Fruit fly (Drosophila melanogaster): ENCODE results near the gene Cyp305a1.

Gene Cyp305a1

dm6 chr3L:19817807-19818531 lies 4.8 kb upstream of the Cyp305a1 start, which contains the start of the genes Fibp and Deaf1 (continued):
- TF ChIP-seq nerfin-2 (GFP tag; IDR thresholded peaks at IDR 0.05; ENCODE audit: partially characterized antibody), result peak; percentile 95
- TF ChIP-seq Neu2 (GFP tag; optimal IDR thresholded peaks at IDR 0.05; ENCODE audit: borderline replicate concordance), result peak; percentile 21
- no peak for TF ChIP-seq hth (optimal IDR thresholded peaks at IDR 0.05)
- peak; percentile 56 for TF ChIP-seq CG18764 (GFP tag; optimal IDR thresholded peaks at IDR 0.05)
- TF ChIP-seq CG12659 (GFP tag; optimal IDR thresholded peaks at IDR 0.05), result peak; percentile 86
- peak; percentile 34; the same call in 1 of the 3 replicates for TF ChIP-seq CG7357 (GFP tag; IDR thresholded peaks at IDR 0.05)
- TF ChIP-seq ken (GFP tag; IDR thresholded peaks at IDR 0.05), result peak; percentile 47; the same call in 1 of the 3 replicates
- TF ChIP-seq CG12071 (GFP tag; optimal IDR thresholded peaks at IDR 0.05), result no peak
- no peak for TF ChIP-seq otp (GFP tag; IDR thresholded peaks at IDR 0.05)
- TF ChIP-seq CG12219 (GFP tag; optimal IDR thresholded peaks at IDR 0.05), result no peak
- TF ChIP-seq CG3838 (GFP tag; optimal IDR thresholded peaks at IDR 0.05), result peak; percentile 11
- no peak for TF ChIP-seq bigmax (GFP tag; optimal IDR thresholded peaks at IDR 0.05)
- peak; percentile 75 to 80 for TF ChIP-seq chif (GFP tag; optimal IDR thresholded peaks at IDR 0.05)
- peak; percentile 93; the same call in 2 of the 4 replicates for TF ChIP-seq Gug (GFP tag; IDR thresholded peaks at IDR 0.05)
- TF ChIP-seq salm (tag; optimal IDR thresholded peaks at IDR 0.05), result no peak
- TF ChIP-seq CG18011 (GFP tag; optimal IDR thresholded peaks at IDR 0.05), result peak; percentile 48
- peak; percentile 89 for TF ChIP-seq Bteb2 (GFP tag; optimal IDR thresholded peaks at IDR 0.05)
- peak; percentile 34 for TF ChIP-seq BtbVII (GFP tag; optimal IDR thresholded peaks at IDR 0.05)
- peak; percentile 68 for TF ChIP-seq Sin3A (optimal IDR thresholded peaks at IDR 0.05)
- TF ChIP-seq HHEX (GFP tag; optimal IDR thresholded peaks at IDR 0.05), result no peak
- TF ChIP-seq hbn (GFP tag; IDR thresholded peaks at IDR 0.05; ENCODE audit: partially characterized antibody), result peak; percentile 95
- TF ChIP-seq CG14014 (GFP tag; IDR thresholded peaks at IDR 0.05), result peak; percentile 60; the same call in 1 of the 2 replicates
- peak in 1 of 2 experiments; percentile 43 for TF ChIP-seq crp (GFP tag; optimal IDR thresholded peaks at IDR 0.05)
- peak; percentile 14 for TF ChIP-seq gcm2 (GFP tag; optimal IDR thresholded peaks at IDR 0.05)
- TF ChIP-seq dimm (GFP tag; IDR thresholded peaks at IDR 0.05), result no peak
- TF ChIP-seq CG18262 (tag; optimal IDR thresholded peaks at IDR 0.05), result peak; percentile 81
- peak; percentile 85 for TF ChIP-seq Antp (GFP tag; optimal IDR thresholded peaks at IDR 0.05)
- peak; percentile 68 for TF ChIP-seq CG15269 (tag; optimal IDR thresholded peaks at IDR 0.05)
- peak; percentile 57; the same call in 1 of the 2 replicates for TF ChIP-seq vvl (GFP tag; IDR thresholded peaks at IDR 0.05)
- TF ChIP-seq ase (GFP tag; IDR thresholded peaks at IDR 0.05), result peak; percentile 50; the same call in 1 of the 3 replicates
- TF ChIP-seq Dref (GFP tag; IDR thresholded peaks at IDR 0.05), result peak; percentile 74
- TF ChIP-seq Tbp (GFP tag; optimal IDR thresholded peaks at IDR 0.05), result no peak
- peak; percentile 68 for TF ChIP-seq Lhr (GFP tag; optimal IDR thresholded peaks at IDR 0.05)
- peak; percentile 97 for TF ChIP-seq CG17385 (GFP tag; optimal IDR thresholded peaks at IDR 0.05)
- TF ChIP-seq ara (GFP tag; IDR thresholded peaks at IDR 0.05), result no peak
- peak; percentile 66 for TF ChIP-seq Meics (GFP tag; optimal IDR thresholded peaks at IDR 0.05)
- TF ChIP-seq Sox100B (GFP tag; optimal IDR thresholded peaks at IDR 0.05), result peak; percentile 67
- TF ChIP-seq disco-r (GFP tag; optimal IDR thresholded peaks at IDR 0.05), result peak; percentile 56
- no peak for TF ChIP-seq Optix (GFP tag; IDR thresholded peaks at IDR 0.05)
- peak; percentile 58 for TF ChIP-seq CG13894 (tag; optimal IDR thresholded peaks at IDR 0.05)
- 0 out of 2 replicates have a peak, but pooled peaks have one; percentile 33 for TF ChIP-seq CG4730 (GFP tag; IDR thresholded peaks at IDR 0.05)
- TF ChIP-seq CG16815 (GFP tag; optimal IDR thresholded peaks at IDR 0.05), result peak; percentile 74
- no peak; the same call in 1 of the 2 replicates for TF ChIP-seq onecut (GFP tag; IDR thresholded peaks at IDR 0.05)
- no peak for TF ChIP-seq CG1832 (GFP tag; optimal IDR thresholded peaks at IDR 0.05)
- peak; percentile 62; the same call in 1 of the 3 replicates for TF ChIP-seq CG2889 (GFP tag; IDR thresholded peaks at IDR 0.05)
- peak; percentile 68 for TF ChIP-seq PHDP (tag; optimal IDR thresholded peaks at IDR 0.05)
- no peak for TF ChIP-seq CG17328 (GFP tag; IDR thresholded peaks at IDR 0.05)
- no peak for TF ChIP-seq CG17802 (tag; optimal IDR thresholded peaks at IDR 0.05)
- no peak for TF ChIP-seq CG7745 (tag; optimal IDR thresholded peaks at IDR 0.05)
